Fruit fly (Drosophila melanogaster) whole organism, embryonic: ENCODE data around the gene CG14207.

Experiments
- Adf1 ChIP-seq: fragments of 200-800 bp; sonication (Bioruptor generic); IDR thresholded peaks from 2 replicates; pipeline ENCODE4 v1.3.6; 2022; ENCODE audit warnings: missing biosample characterization, missing genetic modification characterization
- Atf3 ChIP-seq: fragments of 200-800 bp; sonication (Bioruptor generic); optimal IDR thresholded peaks from 3 replicates; lab custom pipeline; 2016; ENCODE audit warnings: missing biosample characterization, missing genetic modification characterization
- B-H1 ChIP-seq: fragments of 200-800 bp; sonication (Bioruptor generic); IDR thresholded peaks from 3 replicates; pipeline ENCODE4 v1.3.6; 2022; ENCODE audit warnings: missing biosample characterization, missing genetic modification characterization
- Bgb ChIP-seq: fragments of 200-800 bp; sonication (Bioruptor generic); IDR thresholded peaks from 2 replicates; pipeline ENCODE4 v1.3.6; 2022; ENCODE audit warnings: missing biosample characterization, missing genetic modification characterization; ENCODE audit not compliant: partially characterized antibody
- CG1024 ChIP-seq: fragments of 200-800 bp; sonication (Bioruptor generic); IDR thresholded peaks from 2 replicates; pipeline ENCODE4 v1.3.6; 2022; ENCODE audit warnings: missing biosample characterization, missing genetic modification characterization
- CG10543 ChIP-seq: fragments of 200-800 bp; sonication (Bioruptor generic); optimal IDR thresholded peaks from 3 replicates; lab custom pipeline; 2017; ENCODE audit warnings: missing biosample characterization, mild to moderate bottlenecking, missing genetic modification characterization, moderate library complexity
- CG11560 ChIP-seq: fragments of 200-800 bp; sonication (Bioruptor generic); IDR thresholded peaks from 3 replicates; pipeline ENCODE4 v1.3.6; 2022; ENCODE audit warnings: missing biosample characterization, missing genetic modification characterization
- CG11723 ChIP-seq: fragments of 200-800 bp; sonication (Bioruptor generic); optimal IDR thresholded peaks from 2 replicates; lab custom pipeline; 2017; ENCODE audit warnings: missing biosample characterization, mild to moderate bottlenecking, missing genetic modification characterization
- CG12744 ChIP-seq: fragments of 200-800 bp; sonication (Bioruptor generic); optimal IDR thresholded peaks from 2 replicates; lab custom pipeline; 2016; ENCODE audit warnings: missing biosample characterization, missing genetic modification characterization
- CG15601 ChIP-seq: fragments of 200-800 bp; sonication (Bioruptor generic); optimal IDR thresholded peaks from 3 replicates; lab custom pipeline; 2019; ENCODE audit warnings: missing biosample characterization, mild to moderate bottlenecking, missing genetic modification characterization, moderate library complexity
- CG17802 ChIP-seq: fragments of 200-800 bp; sonication (Bioruptor generic); optimal IDR thresholded peaks from 2 replicates; lab custom pipeline; 2018; ENCODE audit warnings: missing biosample characterization, mild to moderate bottlenecking, missing genetic modification characterization, moderate library complexity
- CG1792 ChIP-seq: fragments of 200-800 bp; sonication (Bioruptor generic); optimal IDR thresholded peaks from 2 replicates; lab custom pipeline; 2016; ENCODE audit warnings: missing biosample characterization, missing genetic modification characterization
- CG18011 ChIP-seq: fragments of 200-800 bp; sonication (Bioruptor generic); optimal IDR thresholded peaks from 2 replicates; lab custom pipeline; 2017; ENCODE audit warnings: missing biosample characterization, missing genetic modification characterization, mild to moderate bottlenecking, moderate library complexity, missing genotype
- CG2678 ChIP-seq: fragments of 200-800 bp; sonication (Bioruptor generic); optimal IDR thresholded peaks from 3 replicates; lab custom pipeline; 2019; ENCODE audit warnings: missing biosample characterization, mild to moderate bottlenecking, missing genetic modification characterization, moderate library complexity
- CG2889 ChIP-seq: fragments of 200-800 bp; sonication (Bioruptor generic); IDR thresholded peaks from 3 replicates; pipeline ENCODE4 v1.3.6; 2022; ENCODE audit warnings: missing biosample characterization, missing genetic modification characterization
- CG4404 ChIP-seq: fragments of 200-800 bp; sonication (Bioruptor generic); IDR thresholded peaks from 2 replicates; pipeline ENCODE4 v1.3.6; 2022; ENCODE audit warnings: missing biosample characterization, missing genetic modification characterization
- CG6654 ChIP-seq: fragments of 200-800 bp; sonication (Bioruptor generic); optimal IDR thresholded peaks from 2 replicates; lab custom pipeline; 2017; ENCODE audit warnings: missing biosample characterization, mild to moderate bottlenecking, missing genetic modification characterization
- CG6689 ChIP-seq: fragments of 200-800 bp; sonication (Bioruptor generic); IDR thresholded peaks from 2 replicates; pipeline ENCODE4 v1.3.6; 2022; ENCODE audit warnings: missing biosample characterization, missing genetic modification characterization
- CG7271 ChIP-seq: fragments of 200-800 bp; sonication (Bioruptor generic); optimal IDR thresholded peaks from 2 replicates; lab custom pipeline; 2018; ENCODE audit warnings: missing biosample characterization, mild to moderate bottlenecking, missing genetic modification characterization, moderate library complexity
- CG7928 ChIP-seq: fragments of 200-800 bp; sonication (Bioruptor generic); optimal IDR thresholded peaks from 2 replicates; lab custom pipeline; 2017; ENCODE audit warnings: missing biosample characterization, mild to moderate bottlenecking, missing genetic modification characterization
- CG7987 ChIP-seq: fragments of 200-800 bp; sonication (Bioruptor generic); optimal IDR thresholded peaks from 2 replicates; lab custom pipeline; 2018; ENCODE audit warnings: missing biosample characterization, mild to moderate bottlenecking, missing genetic modification characterization, moderate library complexity
- CG8388 ChIP-seq: fragments of 200-800 bp; sonication (Bioruptor generic); optimal IDR thresholded peaks from 2 replicates; lab custom pipeline; 2019; ENCODE audit warnings: missing biosample characterization, mild to moderate bottlenecking, missing genetic modification characterization, moderate library complexity
- Chrac-16 ChIP-seq: fragments of 200-800 bp; sonication (Bioruptor generic); optimal IDR thresholded peaks from 3 replicates; lab custom pipeline; 2016; ENCODE audit warnings: missing biosample characterization, missing genetic modification characterization
- Dad ChIP-seq: fragments of 200-800 bp; sonication (Bioruptor generic); optimal IDR thresholded peaks from 3 replicates; lab custom pipeline; 2016; ENCODE audit warnings: missing biosample characterization, missing genetic modification characterization
- Dip3 ChIP-seq: fragments of 200-800 bp; sonication (Bioruptor generic); optimal IDR thresholded peaks from 3 replicates; lab custom pipeline; 2016; ENCODE audit warnings: missing biosample characterization, missing genetic modification characterization
- Fer2 ChIP-seq: fragments of 200-800 bp; sonication (Bioruptor generic); optimal IDR thresholded peaks from 2 replicates; lab custom pipeline; 2018; ENCODE audit warnings: missing biosample characterization, mild to moderate bottlenecking, missing genetic modification characterization, moderate library complexity
- Fer3 ChIP-seq: fragments of 200-800 bp; sonication (Bioruptor generic); optimal IDR thresholded peaks from 2 replicates; lab custom pipeline; 2018; ENCODE audit warnings: missing biosample characterization, mild to moderate bottlenecking, missing genetic modification characterization, moderate library complexity
- HLH3B ChIP-seq: fragments of 200-800 bp; sonication (Bioruptor generic); IDR thresholded peaks from 2 replicates; pipeline ENCODE4 v1.3.6; 2022; ENCODE audit warnings: missing biosample characterization, missing genetic modification characterization
- Hr39 ChIP-seq: fragments of >200 bp; optimal IDR thresholded peaks from 2 replicates; lab custom pipeline; 2017
- Hr51 ChIP-seq, 2 experiments: fragments of 200-800 bp; sonication (Bioruptor generic); optimal IDR thresholded peaks; 2 replicates in 1 of 2; 3 replicates in 1 of 2; lab custom pipeline; 2016 to 2018; ENCODE audit warnings: missing biosample characterization in 2 of 2, missing genetic modification characterization in 2 of 2, mild to moderate bottlenecking in 1 of 2, moderate library complexity in 1 of 2
- Hsf ChIP-seq: fragments of 200-800 bp; sonication (Bioruptor generic); optimal IDR thresholded peaks from 3 replicates; lab custom pipeline; 2016; ENCODE audit warnings: missing biosample characterization, missing genetic modification characterization
- MBD-R2 ChIP-seq: fragments of 200-800 bp; sonication (Bioruptor generic); IDR thresholded peaks from 2 replicates; pipeline ENCODE4 v1.3.6; 2022; ENCODE audit warnings: missing biosample characterization, missing genetic modification characterization
- MESR4 ChIP-seq: fragments of 200-800 bp; sonication (Bioruptor generic); optimal IDR thresholded peaks from 2 replicates; lab custom pipeline; 2018; ENCODE audit warnings: missing biosample characterization, mild to moderate bottlenecking, missing genetic modification characterization, moderate library complexity
- Meics ChIP-seq: fragments of 200-800 bp; sonication (Bioruptor generic); optimal IDR thresholded peaks from 2 replicates; lab custom pipeline; 2017; ENCODE audit warnings: missing biosample characterization, mild to moderate bottlenecking, missing genetic modification characterization
- Poxn ChIP-seq: fragments of 200-800 bp; sonication (Bioruptor generic); IDR thresholded peaks from 2 replicates; pipeline ENCODE4 v1.3.6; 2022; ENCODE audit warnings: missing biosample characterization, missing genetic modification characterization
- Ravus ChIP-seq: fragments of 200-800 bp; sonication (Bioruptor generic); IDR thresholded peaks from 2 replicates; pipeline ENCODE4 v1.3.6; 2022; ENCODE audit warnings: missing biosample characterization, missing genetic modification characterization
- Side ChIP-seq: fragments of 200-800 bp; sonication (Bioruptor generic); optimal IDR thresholded peaks from 2 replicates; lab custom pipeline; 2016; ENCODE audit warnings: missing biosample characterization, missing genetic modification characterization
- Six4 ChIP-seq: fragments of 200-800 bp; sonication (Bioruptor generic); optimal IDR thresholded peaks from 2 replicates; lab custom pipeline; 2016; ENCODE audit warnings: missing biosample characterization, missing genetic modification characterization
- Sry-β ChIP-seq: fragments of 200-800 bp; sonication (Bioruptor generic); optimal IDR thresholded peaks from 2 replicates; lab custom pipeline; 2018; ENCODE audit warnings: missing biosample characterization, mild to moderate bottlenecking, missing genetic modification characterization, moderate library complexity
- Ssrp ChIP-seq: fragments of 200-800 bp; sonication (Bioruptor generic); optimal IDR thresholded peaks from 2 replicates; lab custom pipeline; 2018; ENCODE audit warnings: missing biosample characterization, mild to moderate bottlenecking, missing genetic modification characterization, moderate library complexity
- YL-1 ChIP-seq: fragments of 200-800 bp; sonication (Bioruptor generic); optimal IDR thresholded peaks from 3 replicates; lab custom pipeline; 2017; ENCODE audit warnings: missing biosample characterization, mild to moderate bottlenecking, missing genetic modification characterization
- al ChIP-seq: fragments of 200-800 bp; sonication (Bioruptor generic); IDR thresholded peaks from 2 replicates; pipeline ENCODE4 v1.3.6; 2022; ENCODE audit warnings: missing biosample characterization, missing genetic modification characterization
- bowl ChIP-seq: fragments of 200-800 bp; sonication (Bioruptor generic); IDR thresholded peaks from 2 replicates; pipeline ENCODE4 v1.3.6; 2022; ENCODE audit warnings: missing biosample characterization, missing genetic modification characterization
- da ChIP-seq: fragments of 200-800 bp; sonication (Bioruptor generic); optimal IDR thresholded peaks from 2 replicates; lab custom pipeline; 2016; ENCODE audit warnings: missing biosample characterization, missing genetic modification characterization
- exex ChIP-seq: fragments of 200-800 bp; sonication (Bioruptor generic); optimal IDR thresholded peaks from 4 replicates; lab custom pipeline; 2018; ENCODE audit warnings: missing biosample characterization, mild to moderate bottlenecking, missing genetic modification characterization, moderate library complexity
- gro ChIP-seq: fragments of 200-800 bp; sonication (Bioruptor generic); optimal IDR thresholded peaks from 2 replicates; lab custom pipeline; 2016; ENCODE audit warnings: missing biosample characterization, missing genetic modification characterization
- mirr ChIP-seq: fragments of 200-800 bp; sonication (Bioruptor generic); optimal IDR thresholded peaks from 3 replicates; lab custom pipeline; 2018; ENCODE audit warnings: missing biosample characterization, mild to moderate bottlenecking, missing genetic modification characterization
- oc ChIP-seq: fragments of 200-800 bp; sonication (Bioruptor generic); optimal IDR thresholded peaks from 2 replicates; lab custom pipeline; 2018; ENCODE audit warnings: missing biosample characterization, mild to moderate bottlenecking, missing genetic modification characterization, moderate library complexity
- slp2 ChIP-seq: fragments of 200-800 bp; sonication (Bioruptor generic); optimal IDR thresholded peaks from 2 replicates; lab custom pipeline; 2016; ENCODE audit warnings: missing biosample characterization, missing genetic modification characterization
- sob ChIP-seq: fragments of 200-800 bp; sonication (Bioruptor generic); IDR thresholded peaks from 2 replicates; pipeline ENCODE4 v1.3.6; 2022; ENCODE audit warnings: missing biosample characterization, missing genetic modification characterization
- zfh2 ChIP-seq: fragments of 200-800 bp; sonication (Bioruptor generic); optimal IDR thresholded peaks from 2 replicates; lab custom pipeline; 2016; ENCODE audit warnings: missing biosample characterization, missing genetic modification characterization

The CG14207 gene

dm6 chrX:19603953-19604352 lies 1.0 kb upstream of the CG14207 start (continued):
- TF ChIP-seq Fer2 (tag; lab: Kevin White, UChicago) = peak; percentile 24
- TF ChIP-seq Ssrp (tag; lab: Kevin White, UChicago) = peak; percentile 53
- TF ChIP-seq Hr39 = no peak
- TF ChIP-seq YL-1 = no peak
- TF ChIP-seq sob (GFP tag; lab: Robert Waterston, UW) = peak; percentile 84
- TF ChIP-seq CG1024 (GFP tag; lab: Robert Waterston, UW) = peak; percentile 46; the same call in 1 of the 2 replicates
- peak; percentile 66 for TF ChIP-seq Hsf
- TF ChIP-seq bowl (GFP tag; lab: Robert Waterston, UW) = 0 out of 2 replicates have a peak, but pooled peaks have one; percentile 24
- TF ChIP-seq CG6654 = peak; percentile 7
- TF ChIP-seq Ravus (GFP tag; lab: Robert Waterston, UW) = peak; percentile 55
- TF ChIP-seq B-H1 = peak; percentile 56; the same call in 1 of the 3 replicates
- TF ChIP-seq MBD-R2 (GFP tag; lab: Robert Waterston, UW) = peak; percentile 75
- TF ChIP-seq Dad (GFP tag; lab: Kevin White, UChicago) = peak; percentile 31
- peak; percentile 39 for TF ChIP-seq CG1792 (GFP tag; lab: Kevin White, UChicago)
- peak; percentile 16 for TF ChIP-seq Atf3 (GFP tag; lab: Kevin White, UChicago)
- peak; percentile 68; the same call in 1 of the 2 replicates for TF ChIP-seq Poxn (GFP tag; lab: Robert Waterston, UW)
- TF ChIP-seq da (GFP tag; lab: Kevin White, UChicago) = no peak
- peak; percentile 74 for TF ChIP-seq HLH3B (GFP tag; lab: Robert Waterston, UW)
- TF ChIP-seq CG6689 (GFP tag; lab: Robert Waterston, UW) = peak; percentile 73
- TF ChIP-seq slp2 (GFP tag; lab: Kevin White, UChicago) = peak; percentile 42
- peak; percentile 52 for TF ChIP-seq mirr
- TF ChIP-seq Hr51 (GFP tag; optimal IDR thresholded peaks at IDR 0.05; lab: Kevin White, UChicago) = peak; percentile 43 to 77
- TF ChIP-seq exex (tag; lab: Kevin White, UChicago) = peak; percentile 33
- no peak for TF ChIP-seq Sry-β
- no peak for TF ChIP-seq CG7987 (GFP tag; lab: Kevin White, UChicago)
- TF ChIP-seq CG7271 (tag; lab: Kevin White, UChicago) = peak; percentile 7
- peak; percentile 63 for TF ChIP-seq Chrac-16
- peak; percentile 79 for TF ChIP-seq Meics (GFP tag; lab: Kevin White, UChicago)
- TF ChIP-seq Dip3 (GFP tag; lab: Kevin White, UChicago) = peak; percentile 51
- TF ChIP-seq CG4404 = peak; percentile 54
- peak; percentile 33 for TF ChIP-seq Side (GFP tag; lab: Kevin White, UChicago)
- peak; percentile 64 for TF ChIP-seq CG15601
- TF ChIP-seq CG18011 (GFP tag; lab: Kevin White, UChicago) = peak; percentile 26
- peak; percentile 56; the same call in 1 of the 2 replicates for TF ChIP-seq Adf1 (GFP tag; lab: Robert Waterston, UW)
- peak; percentile 5 for TF ChIP-seq CG17802 (tag; lab: Kevin White, UChicago)
- peak; percentile 56; the same call in 2 of the 3 replicates for TF ChIP-seq CG11560 (tag; lab: Robert Waterston, UW)
- TF ChIP-seq al = peak; percentile 87
- peak; percentile 42 for TF ChIP-seq CG12744 (GFP tag; lab: Kevin White, UChicago)
- peak; percentile 62 for TF ChIP-seq CG11723
- TF ChIP-seq zfh2 (GFP tag; lab: Kevin White, UChicago) = peak; percentile 44
- TF ChIP-seq oc = no peak
- no peak for TF ChIP-seq MESR4
- peak; percentile 82 for TF ChIP-seq CG2678 (tag; lab: Kevin White, UChicago)
- TF ChIP-seq Six4 (GFP tag; lab: Kevin White, UChicago) = peak; percentile 62
- peak; percentile 66 for TF ChIP-seq CG10543 (GFP tag; lab: Kevin White, UChicago)
- TF ChIP-seq Bgb = no peak
- peak; percentile 73 for TF ChIP-seq CG2889 (GFP tag; lab: Robert Waterston, UW)
- peak; percentile 56 for TF ChIP-seq CG8388
- peak; percentile 80 for TF ChIP-seq Fer3
- TF ChIP-seq CG7928 (GFP tag; lab: Kevin White, UChicago) = peak; percentile 16
- TF ChIP-seq gro (GFP tag; lab: Kevin White, UChicago) = peak; percentile 54
